Fruit fly (Drosophila melanogaster): ENCODE data around the gene CG13073.

DNA sequence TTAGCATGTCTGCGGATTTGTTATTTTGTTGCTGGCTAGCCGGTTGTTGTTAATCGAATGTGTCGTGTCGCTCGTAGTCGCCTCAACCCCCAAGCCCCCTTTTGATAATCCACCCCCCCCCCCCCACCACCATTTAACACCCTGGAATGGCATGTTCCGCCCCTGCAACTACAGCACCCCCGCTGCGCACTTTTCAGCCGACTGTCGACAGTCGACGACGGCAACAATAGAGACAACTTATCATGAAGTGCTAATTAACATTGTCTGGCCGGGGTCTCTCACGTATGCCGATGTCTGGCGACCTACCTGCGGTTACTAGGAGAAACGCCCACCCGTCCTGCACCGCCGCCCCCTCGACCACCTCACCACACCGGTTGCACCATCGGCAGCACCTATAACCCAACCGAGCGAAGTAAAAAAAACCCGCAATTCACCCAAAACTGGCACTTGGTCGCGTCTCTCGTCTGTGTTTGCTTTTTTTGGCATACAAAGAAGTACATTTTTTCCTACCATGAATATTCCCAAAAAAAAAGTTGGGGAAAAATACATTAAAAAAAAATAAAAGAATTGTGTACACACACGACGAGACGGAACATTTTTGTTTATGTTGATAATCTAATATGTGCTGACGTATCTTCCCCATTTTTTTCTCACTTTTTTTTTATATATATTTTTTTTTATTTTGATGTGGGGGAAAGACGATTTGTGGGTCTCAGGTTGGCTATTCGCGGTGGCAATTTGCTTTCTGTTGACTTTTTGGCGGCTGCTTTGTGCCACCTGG is 50.7 kb downstream of the CG13073 start:
- TF ChIP-seq CG8478 (optimal IDR thresholded peaks at IDR 0.05) (no peak), psq (optimal IDR thresholded peaks at IDR 0.05) (no peak), usp (GFP tag; optimal IDR thresholded peaks at IDR 0.05) (no peak), pan (optimal IDR thresholded peaks at IDR 0.05) (no peak), Dll (optimal IDR thresholded peaks at IDR 0.05) (no peak)
